Worm (Caenorhabditis elegans) whole organism, young adult: ENCODE measurements around the gene sde-2.
A peak's percentile ranks its signal among the peaks of the same experiment; 100 is the strongest.

Experiments used
- B0035.1 ChIP-seq: sonication (generic microtip); optimal IDR thresholded peaks from 2 replicates; lab custom pipeline; 2016; ENCODE audit warnings: missing genetic modification characterization, mild to moderate bottlenecking, missing compliant biosample characterization, missing genotype, missing genetic modification reagents
- D2030.7 ChIP-seq: fragments of 200-800 bp; sonication (Bioruptor generic); IDR thresholded peaks from 2 replicates; pipeline ENCODE4 v1.3.6; 2022; ENCODE audit warnings: missing genetic modification reagents, missing genetic modification characterization, missing compliant biosample characterization
- F23B12.7 ChIP-seq: sonication (generic microtip); optimal IDR thresholded peaks from 2 replicates; lab custom pipeline; 2017; ENCODE audit warnings: missing genetic modification characterization, mild to moderate bottlenecking, missing compliant biosample characterization, antibody characterized with exemption, moderate library complexity; ENCODE audit not compliant: insufficient read depth
- F57A8.1 ChIP-seq: fragments of 200-800 bp; sonication (Bioruptor generic); optimal IDR thresholded peaks from 2 replicates; lab custom pipeline; 2018; ENCODE audit warnings: mild to moderate bottlenecking, missing genetic modification characterization, moderate library complexity, missing compliant biosample characterization
- K11D2.4 ChIP-seq: fragments of 200-800 bp; sonication (Bioruptor generic); IDR thresholded peaks from 2 replicates; pipeline ENCODE4 v1.3.6; 2022; ENCODE audit warnings: missing genetic modification reagents, missing genetic modification characterization, missing compliant biosample characterization
- K12H6.12 ChIP-seq: fragments of 200-800 bp; sonication (Bioruptor generic); optimal IDR thresholded peaks from 2 replicates; lab custom pipeline; 2018; ENCODE audit warnings: mild to moderate bottlenecking, missing genetic modification characterization, missing compliant biosample characterization
- T07F8.4 ChIP-seq: sonication (generic microtip); optimal IDR thresholded peaks from 2 replicates; lab custom pipeline; 2016; ENCODE audit warnings: mild to moderate bottlenecking, missing genetic modification characterization, moderate library complexity, missing compliant biosample characterization
- Y53F4B.3 ChIP-seq: fragments of 200-800 bp; sonication (Bioruptor generic); IDR thresholded peaks from 2 replicates; pipeline ENCODE4 v1.3.6; 2022; ENCODE audit warnings: missing genetic modification reagents, missing genetic modification characterization, missing compliant biosample characterization
- Y56A3A.18 ChIP-seq: fragments of 200-800 bp; sonication (Bioruptor generic); IDR thresholded peaks from 2 replicates; pipeline ENCODE4 v1.3.6; 2022; ENCODE audit warnings: missing genetic modification reagents, missing genetic modification characterization, missing compliant biosample characterization
- Y79H2A.3 ChIP-seq: fragments of 200-800 bp; sonication (Bioruptor generic); conservative IDR thresholded peaks from 2 replicates; pipeline ENCODE4 v1.3.6; 2022; ENCODE audit warnings: missing genetic modification reagents, missing genetic modification characterization, missing compliant biosample characterization
- ZK185.1 ChIP-seq: sonication (generic microtip); optimal IDR thresholded peaks from 2 replicates; lab custom pipeline; 2016; ENCODE audit warnings: mild to moderate bottlenecking, missing genetic modification characterization, missing compliant biosample characterization; ENCODE audit not compliant: poor library complexity, severe bottlenecking
- akir-1 ChIP-seq: fragments of 200-800 bp; sonication (Bioruptor generic); optimal IDR thresholded peaks from 2 replicates; lab custom pipeline; 2018; ENCODE audit warnings: mild to moderate bottlenecking, missing genetic modification characterization, moderate library complexity, missing compliant biosample characterization
- aptf-2 ChIP-seq: fragments of 200-800 bp; sonication (Bioruptor generic); conservative IDR thresholded peaks from 2 replicates; pipeline ENCODE4 v1.3.6; 2022; ENCODE audit warnings: missing genetic modification reagents, missing genetic modification characterization, missing compliant biosample characterization
- bed-1 ChIP-seq: fragments of 200-800 bp; sonication (Bioruptor generic); IDR thresholded peaks from 2 replicates; pipeline ENCODE4 v1.3.6; 2022; ENCODE audit warnings: missing genetic modification reagents, missing genetic modification characterization, missing compliant biosample characterization
- cebp-1 ChIP-seq, 2 experiments: fragments of 200-800 bp in 1 of 2; sonication (Bioruptor generic) in 1 of 2; sonication (generic microtip) in 1 of 2; IDR thresholded peaks in 1 of 2; optimal IDR thresholded peaks in 1 of 2; 2 replicates each; pipeline versions ENCODE4 v1.3.6 to Lab custom; 2017 to 2022; ENCODE audit warnings: missing compliant biosample characterization in 2 of 2, missing genetic modification characterization in 2 of 2, mild to moderate bottlenecking in 1 of 2, missing genetic modification reagents in 1 of 2, moderate library complexity in 1 of 2
- cebp-2 ChIP-seq: fragments of 200-800 bp; sonication (Bioruptor generic); IDR thresholded peaks from 2 replicates; pipeline ENCODE4 v1.3.6; 2022; ENCODE audit warnings: missing genetic modification characterization, missing compliant biosample characterization
- ceh-100 ChIP-seq: fragments of 200-800 bp; sonication (Bioruptor generic); IDR thresholded peaks from 2 replicates; pipeline ENCODE4 v1.3.6; 2022; ENCODE audit warnings: missing genetic modification reagents, missing genetic modification characterization, missing compliant biosample characterization
- ceh-40 ChIP-seq: fragments of 200-800 bp; sonication (Bioruptor generic); IDR thresholded peaks from 2 replicates; pipeline ENCODE4 v1.3.6; 2022; ENCODE audit warnings: missing genetic modification characterization, missing compliant biosample characterization
- dpff-1 ChIP-seq: sonication (generic microtip); optimal IDR thresholded peaks from 2 replicates; lab custom pipeline; 2017; ENCODE audit warnings: mild to moderate bottlenecking, missing genetic modification characterization, missing compliant biosample characterization
- dpl-1 ChIP-seq: fragments of 150-350 bp; optimal IDR thresholded peaks from 2 replicates; lab custom pipeline; 2014; ENCODE audit warnings: missing biosample characterization, missing genetic modification reagents, missing genetic modification characterization
- egl-44 ChIP-seq: fragments of 200-800 bp; sonication (Bioruptor generic); IDR thresholded peaks from 2 replicates; pipeline ENCODE4 v1.3.6; 2022; ENCODE audit warnings: missing genetic modification reagents, missing genetic modification characterization, missing compliant biosample characterization
- ets-4 ChIP-seq: fragments of 200-800 bp; sonication (Bioruptor generic); optimal IDR thresholded peaks from 2 replicates; lab custom pipeline; 2018; ENCODE audit warnings: mild to moderate bottlenecking, missing genetic modification characterization, missing compliant biosample characterization
- fkh-3 ChIP-seq: sonication (generic microtip); optimal IDR thresholded peaks from 2 replicates; lab custom pipeline; 2016; ENCODE audit warnings: mild to moderate bottlenecking, missing genetic modification characterization, missing compliant biosample characterization
- him-1 ChIP-seq: sonication (generic microtip); optimal IDR thresholded peaks from 2 replicates; lab custom pipeline; 2016; ENCODE audit warnings: missing genotype, missing genetic modification reagents, missing genetic modification characterization, missing compliant biosample characterization
- hlh-12 ChIP-seq: sonication (generic microtip); optimal IDR thresholded peaks from 2 replicates; lab custom pipeline; 2016; ENCODE audit warnings: missing genetic modification characterization, missing compliant biosample characterization
- hmg-1.2 ChIP-seq: fragments of 200-800 bp; sonication (Bioruptor generic); IDR thresholded peaks from 2 replicates; pipeline ENCODE4 v1.3.6; 2022; ENCODE audit warnings: missing genetic modification reagents, missing genetic modification characterization, missing compliant biosample characterization
- hrde-1 ChIP-seq: sonication (generic microtip); optimal IDR thresholded peaks from 2 replicates; lab custom pipeline; 2016; ENCODE audit warnings: missing genetic modification characterization, mild to moderate bottlenecking, missing compliant biosample characterization, moderate library complexity, missing genotype, missing genetic modification reagents, borderline replicate concordance
- hsf-1 ChIP-seq: fragments of 200-800 bp; sonication (Bioruptor generic); IDR thresholded peaks from 2 replicates; pipeline ENCODE4 v1.3.6; 2022; ENCODE audit warnings: missing genetic modification reagents, missing genetic modification characterization, missing compliant biosample characterization
- let-607 ChIP-seq, 2 experiments: fragments of 200-800 bp in 1 of 2; sonication (Bioruptor generic) in 1 of 2; sonication (generic microtip) in 1 of 2; optimal IDR thresholded peaks; 2 replicates each; lab custom pipeline; 2016 to 2018; ENCODE audit warnings: mild to moderate bottlenecking in 2 of 2, missing compliant biosample characterization in 2 of 2, missing genetic modification characterization in 2 of 2, moderate library complexity in 2 of 2, missing genotype in 1 of 2
- lin-40 ChIP-seq: sonication (generic microtip); optimal IDR thresholded peaks from 2 replicates; lab custom pipeline; 2016; ENCODE audit warnings: missing genetic modification characterization, mild to moderate bottlenecking, missing compliant biosample characterization, missing genotype, missing genetic modification reagents
- madf-10 ChIP-seq: sonication (generic microtip); optimal IDR thresholded peaks from 2 replicates; lab custom pipeline; 2016; ENCODE audit warnings: mild to moderate bottlenecking, missing genetic modification characterization, missing compliant biosample characterization
- madf-8 ChIP-seq: fragments of 200-800 bp; sonication (Bioruptor generic); conservative IDR thresholded peaks from 2 replicates; pipeline ENCODE4 v1.3.6; 2022; ENCODE audit warnings: missing genetic modification reagents, missing genetic modification characterization, missing compliant biosample characterization
- mcd-1 ChIP-seq: fragments of 200-800 bp; sonication (Bioruptor generic); IDR thresholded peaks from 2 replicates; pipeline ENCODE4 v1.3.6; 2022; ENCODE audit warnings: missing genetic modification reagents, missing genetic modification characterization, missing compliant biosample characterization
- nhr-80 ChIP-seq: sonication (generic microtip); optimal IDR thresholded peaks from 2 replicates; lab custom pipeline; 2016; ENCODE audit warnings: missing genetic modification characterization, missing compliant biosample characterization
- nhr-90 ChIP-seq: sonication (generic microtip); optimal IDR thresholded peaks from 2 replicates; lab custom pipeline; 2016; ENCODE audit warnings: missing genotype, mild to moderate bottlenecking, missing genetic modification characterization, missing compliant biosample characterization
- pha-4 ChIP-seq: fragments of 150-350 bp; sonication (generic microtip); optimal IDR thresholded peaks from 2 replicates; lab custom pipeline; 2014; ENCODE audit warnings: missing biosample characterization, missing genetic modification reagents, missing genetic modification characterization
- rcor-1 ChIP-seq: fragments of 200-800 bp; sonication (Bioruptor generic); IDR thresholded peaks from 2 replicates; pipeline ENCODE4 v1.3.6; 2022; ENCODE audit warnings: missing genetic modification reagents, missing genetic modification characterization, missing compliant biosample characterization
- sdz-38 ChIP-seq: sonication (generic microtip); optimal IDR thresholded peaks from 2 replicates; lab custom pipeline; 2016; ENCODE audit warnings: missing genotype, missing genetic modification characterization, missing compliant biosample characterization
- sea-2 ChIP-seq: fragments of 200-800 bp; sonication (Bioruptor generic); IDR thresholded peaks from 2 replicates; pipeline ENCODE4 v1.3.6; 2022; ENCODE audit warnings: missing genetic modification characterization, missing compliant biosample characterization
- tbp1 ChIP-seq: fragments of 200-800 bp; sonication (Bioruptor generic); optimal IDR thresholded peaks from 2 replicates; lab custom pipeline; 2018; ENCODE audit warnings: mild to moderate bottlenecking, missing genetic modification characterization, missing compliant biosample characterization
- tlf-1 ChIP-seq: fragments of 200-800 bp; sonication (Bioruptor generic); optimal IDR thresholded peaks from 2 replicates; lab custom pipeline; 2018; ENCODE audit warnings: mild to moderate bottlenecking, missing genetic modification characterization, missing compliant biosample characterization
- unc-130 ChIP-seq: sonication (generic microtip); optimal IDR thresholded peaks from 2 replicates; lab custom pipeline; 2016; ENCODE audit warnings: missing genetic modification reagents, missing genetic modification characterization, missing compliant biosample characterization
- unc-62 ChIP-seq: fragments of 150-350 bp; optimal IDR thresholded peaks from 2 replicates; lab custom pipeline; 2014; ENCODE audit warnings: missing biosample characterization, missing genetic modification reagents, missing genetic modification characterization
- ztf-18 ChIP-seq: sonication (generic microtip); optimal IDR thresholded peaks from 2 replicates; lab custom pipeline; 2016; ENCODE audit warnings: missing genotype, mild to moderate bottlenecking, missing genetic modification characterization, missing compliant biosample characterization
- ztf-22 ChIP-seq: fragments of 200-800 bp; sonication (Bioruptor generic); optimal IDR thresholded peaks from 2 replicates; lab custom pipeline; 2018; ENCODE audit warnings: mild to moderate bottlenecking, missing genetic modification characterization, moderate library complexity, missing compliant biosample characterization
- ztf-26 ChIP-seq: sonication (generic microtip); optimal IDR thresholded peaks from 2 replicates; lab custom pipeline; 2017; ENCODE audit warnings: missing genetic modification characterization, missing compliant biosample characterization
- ztf-3 ChIP-seq: fragments of 200-800 bp; sonication (Bioruptor generic); optimal IDR thresholded peaks from 2 replicates; lab custom pipeline; 2018; ENCODE audit warnings: mild to moderate bottlenecking, missing genetic modification characterization, missing compliant biosample characterization
- ztf-6 ChIP-seq: fragments of 200-800 bp; sonication (Bioruptor generic); IDR thresholded peaks from 2 replicates; pipeline ENCODE4 v1.3.6; 2022; ENCODE audit warnings: missing genetic modification reagents, missing genetic modification characterization, missing compliant biosample characterization

The sde-2 gene

DNA sequence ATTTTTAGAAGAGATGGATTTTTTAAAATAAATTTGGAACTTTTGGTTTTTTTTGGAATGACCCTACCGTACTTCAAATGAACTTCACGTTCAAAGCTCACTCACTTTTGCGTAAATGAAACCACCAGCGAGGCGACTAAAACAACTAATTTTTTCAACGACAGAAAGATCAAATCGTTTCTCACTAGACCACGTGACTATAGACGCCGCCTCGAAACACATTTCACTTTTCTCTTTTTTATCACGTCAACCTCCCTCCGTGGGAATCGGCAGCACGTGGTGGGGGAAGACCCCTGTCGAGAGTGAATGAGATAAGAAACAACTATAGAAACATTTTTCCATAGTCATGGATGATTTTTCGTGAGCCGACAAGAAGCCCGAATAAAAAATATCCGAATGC, 29.9 kb downstream of the sde-2 start (continued):
- peak; percentile 73 for TF ChIP-seq nhr-80
- no peak for TF ChIP-seq Y53F4B.3 (GFP tag; lab: Robert Waterston, UW)
- no peak for TF ChIP-seq ZK185.1 (tag; lab: Kevin White, UChicago)
- TF ChIP-seq him-1: no peak
- TF ChIP-seq hlh-12: no peak
- TF ChIP-seq pha-4: peak; percentile 70
- no peak for TF ChIP-seq dpff-1
- TF ChIP-seq ceh-40 (GFP tag; lab: Robert Waterston, UW): no peak
- TF ChIP-seq sdz-38 (tag; lab: Kevin White, UChicago): no peak
- no peak for TF ChIP-seq aptf-2
- TF ChIP-seq hsf-1: 0 out of 2 replicates have a peak, but pooled peaks have one; percentile 4
- TF ChIP-seq ceh-100: no peak
- no peak for TF ChIP-seq sea-2 (GFP tag; lab: Robert Waterston, UW)
- TF ChIP-seq ztf-6 (GFP tag; lab: Robert Waterston, UW): no peak
- TF ChIP-seq Y56A3A.18 (GFP tag; lab: Robert Waterston, UW): no peak; the same call in 1 of the 2 replicates
- no peak for TF ChIP-seq bed-1 (GFP tag; lab: Robert Waterston, UW)
- peak; percentile 14; the same call in 1 of the 2 replicates for TF ChIP-seq rcor-1 (GFP tag; lab: Robert Waterston, UW)
- TF ChIP-seq ztf-22 (GFP tag; lab: Kevin White, UChicago): peak; percentile 44
- TF ChIP-seq hmg-1.2 (GFP tag; lab: Robert Waterston, UW): peak; percentile 28; the same call in 1 of the 2 replicates
- TF ChIP-seq unc-130 (GFP tag; lab: Kevin White, UChicago): no peak
- TF ChIP-seq madf-8 (GFP tag; lab: Robert Waterston, UW): no peak
- TF ChIP-seq hrde-1 (tag; lab: Kevin White, UChicago): no peak
- no peak for TF ChIP-seq cebp-2 (GFP tag; lab: Robert Waterston, UW)
- TF ChIP-seq let-607 (tag; optimal IDR thresholded peaks at IDR 0.05; lab: Kevin White, UChicago): no peak
- no peak; the same call in 1 of the 2 replicates for TF ChIP-seq egl-44 (GFP tag; lab: Robert Waterston, UW)
- peak; percentile 66; the same call in 1 of the 2 replicates for TF ChIP-seq K11D2.4
- TF ChIP-seq akir-1 (GFP tag; lab: Kevin White, UChicago): no peak
- TF ChIP-seq F57A8.1: no peak
- no peak for TF ChIP-seq T07F8.4 (tag; lab: Kevin White, UChicago)
- TF ChIP-seq D2030.7 (GFP tag; lab: Robert Waterston, UW): no peak
- TF ChIP-seq ets-4 (GFP tag; lab: Kevin White, UChicago): no peak
- peak; percentile 35 for TF ChIP-seq nhr-90 (tag; lab: Kevin White, UChicago)
- TF ChIP-seq ztf-3: no peak
- peak; percentile 62 for TF ChIP-seq ztf-26 (tag; lab: Kevin White, UChicago)
- TF ChIP-seq K12H6.12 (tag; lab: Kevin White, UChicago): no peak
- no peak for TF ChIP-seq fkh-3
- peak; percentile 51 for TF ChIP-seq F23B12.7 (tag; lab: Kevin White, UChicago)
- peak; percentile 64 for TF ChIP-seq tlf-1
- TF ChIP-seq unc-62 (GFP tag; lab: Kevin White, UChicago): peak; percentile 58
- TF ChIP-seq B0035.1 (tag; lab: Kevin White, UChicago): no peak
- peak; percentile 49 for TF ChIP-seq tbp1 (GFP tag; lab: Kevin White, UChicago)
- TF ChIP-seq cebp-1 (GFP tag; IDR thresholded peaks at IDR 0.05; lab: Robert Waterston, UW): peak; percentile 8; the same call in 1 of the 2 replicates
- TF ChIP-seq cebp-1 (tag; optimal IDR thresholded peaks at IDR 0.05; lab: Kevin White, UChicago): peak; percentile 71
- peak; percentile 57 for TF ChIP-seq madf-10 (tag; lab: Kevin White, UChicago)
- TF ChIP-seq Y79H2A.3 (GFP tag; lab: Robert Waterston, UW): no peak
- TF ChIP-seq mcd-1 (GFP tag; lab: Robert Waterston, UW): peak; percentile 15; the same call in 1 of the 2 replicates
- no peak for TF ChIP-seq ztf-18 (tag; lab: Kevin White, UChicago)
- TF ChIP-seq dpl-1: no peak
- peak; percentile 44 for TF ChIP-seq lin-40 (tag; lab: Kevin White, UChicago)
